Worm (Caenorhabditis elegans) whole organism, L3 larva: Measurements from ENCODE around the gene gst-35.

Experiments
- ama-1 ChIP-seq: fragments of 150-350 bp; optimal IDR thresholded peaks from 2 replicates; lab custom pipeline; 2018
- daf-12 ChIP-seq: fragments of 150-350 bp; optimal IDR thresholded peaks from 2 replicates; lab custom pipeline; 2014; ENCODE audit warnings: missing biosample characterization, missing genetic modification reagents, missing genetic modification characterization
- fkh-10 ChIP-seq: sonication (generic microtip); optimal IDR thresholded peaks from 2 replicates; lab custom pipeline; 2017; ENCODE audit warnings: missing biosample characterization, missing genetic modification reagents, missing genetic modification characterization
- fkh-2 ChIP-seq: fragments of 150-350 bp; optimal IDR thresholded peaks from 2 replicates; lab custom pipeline; 2014; ENCODE audit warnings: missing biosample characterization, missing genetic modification reagents, missing genetic modification characterization
- fos-1 ChIP-seq: fragments of 150-350 bp; optimal IDR thresholded peaks from 2 replicates; lab custom pipeline; 2014; ENCODE audit warnings: missing biosample characterization, missing genetic modification characterization
- lin-15B ChIP-seq: fragments of 150-350 bp; optimal IDR thresholded peaks from 2 replicates; lab custom pipeline; 2014; ENCODE audit warnings: missing biosample characterization, missing genetic modification characterization
- nhr-77 ChIP-seq: fragments of 150-350 bp; optimal IDR thresholded peaks from 2 replicates; lab custom pipeline; 2014; ENCODE audit warnings: missing biosample characterization, missing genetic modification characterization
- pha-4 ChIP-seq: fragments of 150-350 bp; optimal IDR thresholded peaks from 2 replicates; lab custom pipeline; 2014; ENCODE audit warnings: missing biosample characterization, missing genetic modification reagents, missing genetic modification characterization
- pqm-1 ChIP-seq: fragments of 150-350 bp; optimal IDR thresholded peaks from 2 replicates; lab custom pipeline; 2017; ENCODE audit warnings: missing biosample characterization, missing genetic modification characterization, inconsistent platforms
- unc-62 ChIP-seq: fragments of 150-350 bp; sonication (generic microtip); optimal IDR thresholded peaks from 4 replicates; lab custom pipeline; 2014; ENCODE audit warnings: missing biosample characterization, missing genetic modification reagents, missing genetic modification characterization
- zag-1 ChIP-seq: fragments of 150-350 bp; optimal IDR thresholded peaks from 2 replicates; lab custom pipeline; 2014; ENCODE audit warnings: missing biosample characterization, missing genetic modification characterization
- ztf-11 ChIP-seq: fragments of 150-350 bp; optimal IDR thresholded peaks from 2 replicates; lab custom pipeline; 2014; ENCODE audit warnings: missing biosample characterization, missing genetic modification characterization

DNA sequence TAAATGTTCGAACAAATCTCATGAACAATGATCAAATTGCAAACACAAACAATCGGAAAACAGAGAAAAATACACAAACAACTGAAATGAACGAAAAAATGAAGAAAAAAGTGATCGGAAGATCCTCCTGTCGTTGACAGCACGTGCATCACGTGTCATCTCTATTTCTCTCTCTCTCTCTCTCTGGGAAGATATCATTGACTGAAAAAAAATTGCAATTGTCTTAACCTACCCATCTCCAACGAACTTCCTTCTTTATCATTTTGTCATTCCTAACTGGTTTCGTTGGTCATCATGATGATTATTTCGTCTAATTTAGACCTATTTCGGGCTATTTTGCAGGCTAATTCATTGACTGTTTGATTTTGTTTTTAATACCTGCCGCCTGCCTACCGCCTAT, 20.2 kb upstream of the gst-35 start:
- TF ChIP-seq fos-1 (tag; lab: Kevin White, UChicago) (no peak), fkh-10 (GFP tag; lab: Kevin White, UChicago) (no peak), pha-4 (tag; lab: Kevin White, UChicago) (peak; percentile 12), unc-62 (no peak), ama-1 (lab: Kevin White, UChicago) (no peak), lin-15B (no peak), nhr-77 (tag; lab: Kevin White, UChicago) (no peak), ztf-11 (tag; lab: Kevin White, UChicago) (no peak), zag-1 (tag; lab: Kevin White, UChicago) (no peak), daf-12 (tag; lab: Kevin White, UChicago) (no peak), fkh-2 (no peak), pqm-1 (tag; lab: Kevin White, UChicago) (no peak)
